Fruit fly (Drosophila melanogaster) S2 (cell line): Measurements from ENCODE around the gene trx.

ENCODE experiments used
- CG8478 ChIP-seq: fragments of >200 bp; optimal IDR thresholded peaks from 2 replicates; lab custom pipeline; 2018
- CTCF ChIP-seq, 2 experiments: fragments of >200 bp; optimal IDR thresholded peaks; 2 replicates each; lab custom pipeline; 2018

dm6 chr3R:14330654-14331053, 44.0 kb upstream of the trx start:
- TF ChIP-seq CTCF (optimal IDR thresholded peaks at IDR 0.05; lab: Kevin White, UChicago) (no peak), CG8478 (lab: Kevin White, UChicago) (no peak)
